Worm (Caenorhabditis elegans): Measurements from ENCODE around the gene F35H10.5.

F35H10.5 gene

DNA sequence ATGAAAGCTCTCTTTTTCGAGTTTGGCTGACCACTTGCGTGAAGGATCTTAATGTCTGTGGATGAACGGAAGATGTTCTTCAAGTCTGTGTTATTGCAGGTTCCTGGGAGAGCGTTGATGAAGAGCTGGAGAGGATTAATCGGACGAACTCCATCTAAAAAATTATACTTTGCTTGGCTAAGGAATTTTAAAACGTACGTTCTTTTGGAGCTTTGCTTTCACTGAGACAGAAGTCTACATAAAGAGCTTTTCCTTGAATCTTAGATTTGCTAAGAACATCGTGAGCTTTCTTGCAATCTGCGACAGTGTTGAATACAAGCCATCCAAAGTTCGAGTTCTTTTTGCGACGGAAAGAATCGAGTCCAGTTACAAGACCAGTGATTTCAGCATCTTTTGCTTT, 13.3 kb upstream of the F35H10.5 start:
- no peak for TF ChIP-seq fkh-10 (GFP tag; optimal IDR thresholded peaks at IDR 0.05)
- TF ChIP-seq nhr-84 (tag; optimal IDR thresholded peaks at IDR 0.05), result no peak
- no peak for TF ChIP-seq ama-1 (optimal IDR thresholded peaks at IDR 0.05)
- TF ChIP-seq hlh-17 (GFP tag; optimal IDR thresholded peaks at IDR 0.05; ENCODE audit: borderline replicate concordance), result no peak
- no peak for TF ChIP-seq sup-37 (GFP tag; optimal IDR thresholded peaks at IDR 0.05)
- no peak for TF ChIP-seq zip-4 (GFP tag; optimal IDR thresholded peaks at IDR 0.05)
- no peak for TF ChIP-seq tlp-1 (tag; optimal IDR thresholded peaks at IDR 0.05)

DNA sequence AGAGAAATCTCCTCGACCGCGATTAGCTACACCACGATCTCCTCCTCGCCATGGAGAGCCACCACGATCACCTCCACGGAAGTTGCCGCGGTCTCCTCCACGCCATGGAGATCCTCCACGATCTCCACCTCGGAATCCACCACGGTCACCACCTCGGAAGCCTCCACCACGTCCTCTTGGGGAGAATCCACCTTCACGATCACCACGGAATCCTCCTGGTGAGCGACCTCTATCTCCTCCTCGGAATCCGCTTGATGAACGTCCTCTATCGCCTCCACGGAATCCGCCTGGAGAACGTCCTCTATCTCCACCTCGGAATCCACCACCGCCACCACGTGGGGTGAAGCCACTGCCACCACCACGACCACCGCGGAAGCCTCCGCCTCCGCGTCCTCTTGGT, 11.5 kb upstream of the F35H10.5 start:
- TF ChIP-seq pax-3 (tag; optimal IDR thresholded peaks at IDR 0.05) (no peak), ceh-8 (GFP tag; optimal IDR thresholded peaks at IDR 0.05) (peak; percentile 1)

DNA sequence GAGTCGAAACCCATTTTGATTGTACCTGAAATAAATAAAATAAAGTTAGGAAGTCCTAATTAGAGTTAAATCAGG, 11.2 kb upstream of the F35H10.5 start, which contains the start of gene nucl-1:
Gene nucl-1, minus strand, starts transcription at position 26 of the 75 bp plus-strand sequence.
- no peak for TF ChIP-seq nhr-85 (tag)
- TF ChIP-seq lin-13 (GFP tag; optimal IDR thresholded peaks at IDR 0.05), result no peak
- TF ChIP-seq fkh-10 (GFP tag; optimal IDR thresholded peaks at IDR 0.05), result no peak
- TF ChIP-seq lin-39 (tag; optimal IDR thresholded peaks at IDR 0.05), result no peak
- no peak for TF ChIP-seq unc-98 (GFP tag; IDR thresholded peaks at IDR 0.05)
- TF ChIP-seq sup-37 (GFP tag; optimal IDR thresholded peaks at IDR 0.05), result no peak
- TF ChIP-seq mep-1 (tag; optimal IDR thresholded peaks at IDR 0.05), result no peak
- no peak for TF ChIP-seq swsn-7 (tag; optimal IDR thresholded peaks at IDR 0.05)
- TF ChIP-seq unc-30 (tag; optimal IDR thresholded peaks at IDR 0.05), result no peak
- TF ChIP-seq alr-1 (tag; optimal IDR thresholded peaks at IDR 0.05; ENCODE audit: borderline replicate concordance), result no peak
- no peak for TF ChIP-seq zag-1 (tag; optimal IDR thresholded peaks at IDR 0.05)
- TF ChIP-seq nhr-28 (tag; optimal IDR thresholded peaks at IDR 0.05), result no peak
- no peak for TF ChIP-seq nhr-19 (GFP tag; conservative IDR thresholded peaks at IDR 0.05)
- no peak for TF ChIP-seq nhr-71 (tag; optimal IDR thresholded peaks at IDR 0.05)
- no peak for TF ChIP-seq nhr-84 (tag; optimal IDR thresholded peaks at IDR 0.05)

DNA sequence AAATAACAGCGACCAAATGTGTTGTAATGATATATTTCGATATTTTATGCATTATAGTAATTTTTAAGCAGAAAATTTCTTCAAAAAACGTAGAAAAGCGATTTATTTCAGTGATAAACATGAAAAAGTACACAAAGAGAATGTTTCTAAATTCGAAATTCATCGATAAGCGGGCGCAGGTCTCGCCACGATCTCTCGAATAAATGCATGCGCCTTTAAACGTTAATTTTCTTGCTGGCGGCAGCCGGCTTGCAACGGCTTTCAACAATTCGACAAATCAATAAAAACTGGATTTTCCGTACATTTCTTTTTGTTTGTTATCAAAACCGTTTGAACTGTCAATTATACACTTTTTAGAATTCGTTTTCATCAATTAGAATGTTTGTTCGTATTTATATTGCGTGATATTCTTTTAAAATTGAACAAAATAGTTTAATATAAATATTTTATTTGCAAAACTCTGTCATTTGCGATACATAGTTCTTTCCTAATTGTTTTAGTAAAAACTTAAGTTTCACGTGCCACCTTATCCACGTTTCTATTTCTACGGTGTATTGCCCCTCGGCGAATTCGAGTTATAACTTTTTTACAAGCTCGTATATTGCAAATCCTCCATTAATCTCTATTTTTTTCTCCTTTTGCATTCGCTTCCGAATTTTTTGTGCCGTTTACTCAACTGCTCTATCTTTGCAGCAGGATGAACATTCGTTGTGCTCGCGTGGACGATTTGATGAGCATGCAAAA, 10.8 kb upstream of the F35H10.5 start, which contains the start of gene daf-31:
Gene daf-31, plus strand, starts transcription at position 694 of the 744 bp plus-strand sequence.
- TF ChIP-seq lin-13 (GFP tag; optimal IDR thresholded peaks at IDR 0.05) (no peak), irx-1 (tag; optimal IDR thresholded peaks at IDR 0.05) (peak; percentile 33), isw-1 (GFP tag; IDR thresholded peaks at IDR 0.05) (peak; percentile 50), lsy-2 (tag; optimal IDR thresholded peaks at IDR 0.05) (peak; percentile 64 to 86), C16A3.4 (tag; optimal IDR thresholded peaks at IDR 0.05) (peak; percentile 60), nhr-47 (tag; optimal IDR thresholded peaks at IDR 0.05) (peak; percentile 45), fkh-8 (tag; optimal IDR thresholded peaks at IDR 0.05) (no peak), tbx-2 (tag; optimal IDR thresholded peaks at IDR 0.05) (peak; percentile 18), tlp-1 (tag; optimal IDR thresholded peaks at IDR 0.05) (no peak), egl-27 (tag; optimal IDR thresholded peaks at IDR 0.05) (no peak), fkh-4 (tag; optimal IDR thresholded peaks at IDR 0.05; ENCODE audit: borderline replicate concordance) (no peak), efl-1 (optimal IDR thresholded peaks at IDR 0.05) (peak; percentile 72 to 73), efl-1 (GFP tag; optimal IDR thresholded peaks at IDR 0.05 in 1 of 2) (peak; percentile 68 to 96), unc-62 (GFP tag; optimal IDR thresholded peaks at IDR 0.05) (no peak), lin-14 (GFP tag; optimal IDR thresholded peaks at IDR 0.05) (no peak), rnt-1 (tag; optimal IDR thresholded peaks at IDR 0.05) (peak; percentile 39), C04F5.9 (tag; optimal IDR thresholded peaks at IDR 0.05) (no peak), hpl-2 (GFP tag; optimal IDR thresholded peaks at IDR 0.05) (no peak), pqm-1 (tag; optimal IDR thresholded peaks at IDR 0.05) (no peak), Y116A8C.19 (tag; optimal IDR thresholded peaks at IDR 0.05; ENCODE audit: borderline replicate concordance) (no peak), snu-23 (GFP tag; optimal IDR thresholded peaks at IDR 0.05) (peak; percentile 65), ceh-90 (tag; optimal IDR thresholded peaks at IDR 0.05) (no peak), mep-1 (tag; optimal IDR thresholded peaks at IDR 0.05) (peak; percentile 69), unc-30 (tag; optimal IDR thresholded peaks at IDR 0.05) (no peak), snpc-4 (tag; optimal IDR thresholded peaks at IDR 0.05) (peak; percentile 14), mef-2 (tag; optimal IDR thresholded peaks at IDR 0.05) (no peak), nhr-84 (tag; optimal IDR thresholded peaks at IDR 0.05) (no peak), unc-98 (GFP tag; IDR thresholded peaks at IDR 0.05) (no peak), swsn-7 (tag; optimal IDR thresholded peaks at IDR 0.05) (peak; percentile 50), ceh-8 (GFP tag; optimal IDR thresholded peaks at IDR 0.05) (no peak), fos-1 (tag; optimal IDR thresholded peaks at IDR 0.05) (no peak), mdl-1 (tag; optimal IDR thresholded peaks at IDR 0.05) (peak in 1 of 2 experiments; percentile 20), elt-3 (tag; optimal IDR thresholded peaks at IDR 0.05) (peak in 1 of 6 experiments; percentile 57), vab-15 (tag; optimal IDR thresholded peaks at IDR 0.05) (no peak)

Data from whole organism, L1 larva.